Worm (Caenorhabditis elegans): ENCODE data around the gene phlp-2.

The phlp-2 gene

ce11 chrIII:4257896-4258295 lies 48.6 kb downstream of the phlp-2 start:
- no peak for TF ChIP-seq nhr-67 (tag; optimal IDR thresholded peaks at IDR 0.05)
- TF ChIP-seq ZK546.5 (tag; optimal IDR thresholded peaks at IDR 0.05): no peak
- TF ChIP-seq jun-1 (tag; optimal IDR thresholded peaks at IDR 0.05): no peak
- TF ChIP-seq nhr-23 (tag; optimal IDR thresholded peaks at IDR 0.05): no peak
- TF ChIP-seq hmg-11 (tag; optimal IDR thresholded peaks at IDR 0.05): no peak
- no peak for TF ChIP-seq egl-5 (tag; optimal IDR thresholded peaks at IDR 0.05)

ce11 chrIII:4263048-4263447 lies 53.8 kb downstream of the phlp-2 start, which contains the start of gene T08A11.1:
Gene T08A11.1, minus strand, starts transcription at chrIII:4263148.
- TF ChIP-seq nhr-67 (tag; optimal IDR thresholded peaks at IDR 0.05) (no peak), nhr-76 (tag; optimal IDR thresholded peaks at IDR 0.05) (no peak), hmg-11 (tag; optimal IDR thresholded peaks at IDR 0.05) (no peak), pqm-1 (tag; optimal IDR thresholded peaks at IDR 0.05) (no peak), lsy-12 (tag; optimal IDR thresholded peaks at IDR 0.05) (no peak), mml-1 (tag; optimal IDR thresholded peaks at IDR 0.05) (no peak), elt-3 (tag; optimal IDR thresholded peaks at IDR 0.05) (no peak), eor-1 (tag; optimal IDR thresholded peaks at IDR 0.05) (no peak), lin-15B (tag; optimal IDR thresholded peaks at IDR 0.05) (no peak), ztf-4 (tag; optimal IDR thresholded peaks at IDR 0.05) (no peak), nhr-28 (tag; optimal IDR thresholded peaks at IDR 0.05) (no peak), mdl-1 (tag; optimal IDR thresholded peaks at IDR 0.05) (no peak)

- TF ChIP-seq ceh-9 (tag; optimal IDR thresholded peaks at IDR 0.05) (no peak), nhr-12 (tag; optimal IDR thresholded peaks at IDR 0.05) (no peak), eor-1 (tag; optimal IDR thresholded peaks at IDR 0.05) (no peak), ZK546.5 (tag; optimal IDR thresholded peaks at IDR 0.05) (no peak), ztf-4 (tag; optimal IDR thresholded peaks at IDR 0.05) (no peak), aly-2 (tag; optimal IDR thresholded peaks at IDR 0.05) (no peak), daf-12 (tag; optimal IDR thresholded peaks at IDR 0.05) (no peak), nhr-28 (tag; optimal IDR thresholded peaks at IDR 0.05) (no peak), ceh-28 (tag; optimal IDR thresholded peaks at IDR 0.05) (no peak), nhr-237 (tag; optimal IDR thresholded peaks at IDR 0.05) (no peak), nhr-76 (tag; optimal IDR thresholded peaks at IDR 0.05) (no peak), ceh-82 (tag; optimal IDR thresholded peaks at IDR 0.05) (no peak), ceh-16 (tag; optimal IDR thresholded peaks at IDR 0.05) (no peak), fos-1 (tag; optimal IDR thresholded peaks at IDR 0.05) (no peak)
Measured at ce11 chrIII:4265892-4266291, 56.6 kb downstream of the phlp-2 start.
